Fruit fly (Drosophila melanogaster): ENCODE results near the gene CheA84a.

CheA84a gene

DNA sequence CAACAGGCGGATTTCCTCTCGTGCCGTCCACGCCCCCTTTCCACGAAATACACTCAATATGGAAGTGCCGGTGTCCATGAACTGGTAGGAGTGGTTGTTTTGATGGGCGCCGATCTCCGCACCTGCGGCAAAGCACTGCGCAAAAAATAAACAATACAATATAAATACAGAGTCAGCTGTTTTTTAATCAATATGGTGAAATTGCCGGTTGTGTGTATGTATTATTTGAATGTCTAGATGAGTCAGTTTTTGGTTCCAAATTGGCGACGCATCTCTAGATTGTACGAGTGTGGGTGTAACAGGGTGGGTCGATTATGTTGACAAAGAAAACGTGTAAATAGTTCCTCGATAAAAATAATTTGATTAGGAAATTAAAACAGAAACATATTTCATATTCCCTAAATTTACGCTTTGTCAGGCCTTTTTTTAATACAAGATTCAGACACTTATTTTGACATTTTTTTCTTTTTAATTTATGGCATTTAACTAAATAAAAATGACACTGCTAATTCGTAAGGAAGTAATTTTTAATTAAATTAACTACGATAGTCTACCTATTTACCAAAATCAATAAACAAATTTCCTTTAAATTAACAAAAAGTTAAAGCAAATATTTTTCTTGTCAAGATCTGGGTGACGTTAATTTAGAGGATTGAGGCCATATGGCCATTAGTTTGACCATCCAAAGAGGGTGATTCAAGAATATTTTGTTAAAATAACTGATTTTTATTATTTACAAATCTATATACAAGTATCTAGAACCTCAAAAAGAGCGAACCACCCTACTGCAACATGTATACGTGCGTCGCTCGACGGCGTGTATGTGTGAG is 35.1 kb upstream of the CheA84a start (continued):
- TF ChIP-seq en (GFP tag; optimal IDR thresholded peaks at IDR 0.05) (peak; percentile 41), CG32772 (GFP tag; IDR thresholded peaks at IDR 0.05) (0 out of 2 replicates have a peak, but pooled peaks have one; percentile 39), CG14965 (GFP tag; optimal IDR thresholded peaks at IDR 0.05; ENCODE audit: borderline replicate concordance) (no peak), Meics (GFP tag; optimal IDR thresholded peaks at IDR 0.05) (peak; percentile 95), Awh (GFP tag; IDR thresholded peaks at IDR 0.05) (peak; percentile 48), CG9932 (GFP tag; IDR thresholded peaks at IDR 0.05) (peak; percentile 74), Abd-B (GFP tag; optimal IDR thresholded peaks at IDR 0.05) (peak; percentile 85), CG3838 (GFP tag; optimal IDR thresholded peaks at IDR 0.05) (peak; percentile 75), CG4282 (GFP tag; optimal IDR thresholded peaks at IDR 0.05) (no peak), CG11456 (GFP tag; IDR thresholded peaks at IDR 0.05) (peak; percentile 70), yki (optimal IDR thresholded peaks at IDR 0.05) (no peak), az2 (GFP tag; optimal IDR thresholded peaks at IDR 0.05) (peak; percentile 91), CG6175 (GFP tag; IDR thresholded peaks at IDR 0.05) (no peak), CG12391 (tag; optimal IDR thresholded peaks at IDR 0.05) (peak; percentile 94), vfl (GFP tag; optimal IDR thresholded peaks at IDR 0.05) (peak; percentile 54), NFAT (GFP tag; IDR thresholded peaks at IDR 0.05) (peak; percentile 46), HmgD (GFP tag; optimal IDR thresholded peaks at IDR 0.05) (no peak), z (GFP tag; IDR thresholded peaks at IDR 0.05) (no peak), CG9609 (GFP tag; optimal IDR thresholded peaks at IDR 0.05) (peak; percentile 75), CG10979 (tag; optimal IDR thresholded peaks at IDR 0.05) (peak; percentile 90), Ssrp (tag; optimal IDR thresholded peaks at IDR 0.05) (peak; percentile 87), caup (GFP tag; optimal IDR thresholded peaks at IDR 0.05; ENCODE audit: severe bottlenecking) (peak; percentile 87), scrt (GFP tag; optimal IDR thresholded peaks at IDR 0.05) (peak; percentile 79), cato (GFP tag; optimal IDR thresholded peaks at IDR 0.05; ENCODE audit: borderline replicate concordance) (peak; percentile 75), CHES-1-like (GFP tag; optimal IDR thresholded peaks at IDR 0.05) (peak; percentile 34), CG18619 (GFP tag; optimal IDR thresholded peaks at IDR 0.05) (peak; percentile 95), Kr (GFP tag; optimal IDR thresholded peaks at IDR 0.05) (no peak), ttk (GFP tag; IDR thresholded peaks at IDR 0.05) (peak; percentile 51), Camta (GFP tag; optimal IDR thresholded peaks at IDR 0.05) (peak; percentile 81), Rx (GFP tag; IDR thresholded peaks at IDR 0.05) (peak; percentile 60), CG12769 (tag; optimal IDR thresholded peaks at IDR 0.05) (peak; percentile 63), CG13775 (GFP tag; optimal IDR thresholded peaks at IDR 0.05) (peak; percentile 96), her (GFP tag; optimal IDR thresholded peaks at IDR 0.05) (peak; percentile 48), lola (GFP tag; optimal IDR thresholded peaks at IDR 0.05) (peak in 1 of 3 experiments; percentile 95), Poxn (GFP tag; IDR thresholded peaks at IDR 0.05) (0 out of 2 replicates have a peak, but pooled peaks have one; percentile 13), jumu (GFP tag; optimal IDR thresholded peaks at IDR 0.05) (peak; percentile 30), dmrt11E (tag; optimal IDR thresholded peaks at IDR 0.05) (peak; percentile 80), CG18764 (GFP tag; optimal IDR thresholded peaks at IDR 0.05) (peak; percentile 62), tin (GFP tag; optimal IDR thresholded peaks at IDR 0.05) (peak; percentile 82), nom (GFP tag; optimal IDR thresholded peaks at IDR 0.05) (peak; percentile 79), CoRest (tag; optimal IDR thresholded peaks at IDR 0.05) (peak; percentile 97), MESR4 (GFP tag; optimal IDR thresholded peaks at IDR 0.05) (no peak), esg (GFP tag; conservative IDR thresholded peaks at IDR 0.05) (no peak; the same call in none of the 2 replicates), otp (GFP tag; IDR thresholded peaks at IDR 0.05) (peak; percentile 60; the same call in 1 of the 3 replicates), kah (GFP tag; optimal IDR thresholded peaks at IDR 0.05) (peak; percentile 79), trh (GFP tag; optimal IDR thresholded peaks at IDR 0.05) (peak; percentile 54), Ets65A (GFP tag) (peak; percentile 78), ash1 (GFP tag; optimal IDR thresholded peaks at IDR 0.05) (no peak), bigmax (GFP tag; optimal IDR thresholded peaks at IDR 0.05) (no peak)
